Worm (Caenorhabditis elegans) whole organism, late embryonic: Measurements from ENCODE around the gene srh-149.

Source experiments
- hlh-6 ChIP-seq: sonication (generic microtip); optimal IDR thresholded peaks from 2 replicates; lab custom pipeline; 2016; ENCODE audit warnings: missing genotype, missing genetic modification characterization, missing compliant biosample characterization

srh-149 gene

ce11 chrV:15792409-15792808, 48.6 kb downstream of the srh-149 start, which contains the start of gene T26E4.4:
Gene T26E4.4 (minus strand): TSS chrV:15792509.
- TF ChIP-seq hlh-6 (tag; lab: Kevin White, UChicago), result no peak
